Fruit fly (Drosophila melanogaster) ovary, adult (tissue): ENCODE data around the gene naz.

ENCODE experiments used
- CG17801 ChIP-seq: fragments of 200-800 bp; optimal IDR thresholded peaks from 2 replicates; lab custom pipeline; 2019; ENCODE audit warnings: missing biosample characterization, mild to moderate bottlenecking, missing genetic modification characterization, moderate library complexity; ENCODE audit not compliant: partially characterized antibody

naz gene

DNA sequence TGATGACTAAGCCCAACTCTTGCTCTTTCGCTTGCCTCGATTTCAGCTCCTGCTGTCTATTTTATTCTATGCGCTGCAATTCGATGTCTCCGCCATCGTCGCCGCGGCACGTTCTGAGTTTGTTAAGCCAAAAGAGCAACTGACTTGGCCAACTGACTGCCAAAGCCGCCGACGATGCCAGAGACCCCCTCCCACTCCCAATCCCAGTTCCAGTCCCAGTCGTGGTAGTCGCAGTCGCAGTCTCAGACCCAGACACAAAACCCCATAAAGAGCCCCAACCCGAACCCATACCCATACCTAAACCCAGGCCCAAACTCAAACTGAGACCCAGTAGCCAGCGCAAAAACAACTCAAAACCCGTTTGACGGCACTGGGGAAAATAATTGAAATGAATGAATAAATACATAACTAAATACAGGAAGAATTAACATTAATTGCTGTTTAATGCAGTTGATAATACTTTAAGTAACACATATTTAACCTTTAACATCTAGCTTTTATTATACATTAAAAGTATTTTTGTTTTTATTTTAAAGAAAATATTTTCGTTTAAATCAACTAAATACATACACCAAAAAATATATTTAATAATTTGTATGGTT lies 17.9 kb downstream of the naz start:
- TF ChIP-seq CG17801 = no peak

DNA sequence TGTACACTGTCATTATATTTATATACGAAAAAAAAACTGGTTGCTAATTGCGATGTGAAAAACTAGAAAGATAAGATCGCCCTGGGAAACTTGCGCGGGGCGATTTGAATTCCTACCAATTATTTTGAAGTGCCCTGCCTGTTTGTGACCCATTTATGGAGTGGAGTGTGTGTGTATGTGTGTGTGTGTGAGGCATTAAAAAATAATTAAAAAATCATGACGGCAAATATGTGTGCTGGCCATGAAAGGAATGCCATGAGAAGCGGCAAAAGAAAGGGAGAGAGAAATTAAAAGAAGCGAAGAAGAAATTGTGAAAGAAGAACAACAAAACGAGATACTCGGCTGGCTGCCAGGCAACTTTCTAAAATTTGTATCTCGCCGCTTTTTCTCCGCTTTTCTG lies 18.8 kb downstream of the naz start:
- no peak for TF ChIP-seq CG17801

DNA sequence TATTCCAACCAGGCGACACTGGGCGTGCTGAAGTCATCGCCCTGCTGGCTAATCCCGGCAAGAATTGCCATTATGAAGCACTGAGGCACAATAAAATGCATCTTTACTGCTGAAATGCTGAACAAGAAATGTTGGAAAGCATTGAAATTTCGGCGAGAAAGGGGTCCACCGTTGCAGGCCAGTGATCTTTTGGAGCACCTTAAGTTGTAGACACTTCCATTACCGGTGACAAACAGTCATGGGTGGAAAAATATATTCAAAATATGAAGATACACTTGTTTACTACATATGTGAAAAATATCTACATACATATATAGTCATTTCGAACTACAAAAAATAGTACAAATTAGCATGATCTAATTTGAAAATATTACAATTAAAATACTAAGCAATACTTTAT lies 26.0 kb downstream of the naz start, which contains the start of gene CG7126:
CG7126 (minus strand) TSS at position 101 of the 400 bp plus-strand sequence.
- no peak for TF ChIP-seq CG17801

DNA sequence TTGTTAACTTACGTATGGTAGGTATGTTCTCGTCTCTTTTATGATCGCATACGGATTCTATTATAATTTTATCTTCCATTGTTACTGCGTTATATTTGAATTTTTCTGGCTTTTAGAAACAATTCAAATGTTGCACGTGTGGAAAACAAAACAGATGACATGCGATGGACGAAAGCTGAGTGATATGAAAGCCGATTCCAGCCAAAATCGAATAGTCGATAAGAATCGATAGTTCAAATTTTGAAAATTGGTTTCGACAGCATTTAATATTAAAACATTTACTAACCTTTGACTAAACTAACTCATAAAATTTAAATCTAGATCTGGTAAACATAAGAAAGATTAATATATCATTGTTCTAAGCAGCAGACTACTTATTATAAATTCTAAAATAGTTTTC lies 27.2 kb downstream of the naz start, which contains the start of gene Polr1E:
Polr1E (minus strand) TSS at position 160 of the 400 bp plus-strand sequence.
- no peak for TF ChIP-seq CG17801

DNA sequence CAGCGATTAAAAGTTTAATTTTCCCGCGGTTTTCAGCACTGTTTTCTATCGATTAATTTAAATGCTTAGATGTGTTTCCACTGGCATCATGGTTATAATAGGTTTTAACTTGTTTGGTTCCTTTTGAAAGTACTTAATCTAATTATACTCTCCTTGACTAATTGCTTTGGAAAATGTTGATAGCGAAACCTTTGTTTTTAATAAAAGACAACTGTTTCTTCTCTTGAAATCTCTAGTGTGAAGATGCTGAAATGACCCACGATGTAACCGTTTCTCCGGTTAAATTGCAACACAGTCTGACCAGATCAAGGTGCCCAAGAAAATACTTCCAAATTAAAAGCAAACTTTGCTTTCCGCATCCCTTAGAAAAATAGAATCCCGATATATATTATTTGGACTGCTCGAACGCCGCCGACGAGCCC lies 29.8 kb downstream of the naz start, which contains the start of gene Dlc90F:
Dlc90F (plus strand) TSS at position 330 of the 422 bp plus-strand sequence.
- TF ChIP-seq CG17801 = no peak

DNA sequence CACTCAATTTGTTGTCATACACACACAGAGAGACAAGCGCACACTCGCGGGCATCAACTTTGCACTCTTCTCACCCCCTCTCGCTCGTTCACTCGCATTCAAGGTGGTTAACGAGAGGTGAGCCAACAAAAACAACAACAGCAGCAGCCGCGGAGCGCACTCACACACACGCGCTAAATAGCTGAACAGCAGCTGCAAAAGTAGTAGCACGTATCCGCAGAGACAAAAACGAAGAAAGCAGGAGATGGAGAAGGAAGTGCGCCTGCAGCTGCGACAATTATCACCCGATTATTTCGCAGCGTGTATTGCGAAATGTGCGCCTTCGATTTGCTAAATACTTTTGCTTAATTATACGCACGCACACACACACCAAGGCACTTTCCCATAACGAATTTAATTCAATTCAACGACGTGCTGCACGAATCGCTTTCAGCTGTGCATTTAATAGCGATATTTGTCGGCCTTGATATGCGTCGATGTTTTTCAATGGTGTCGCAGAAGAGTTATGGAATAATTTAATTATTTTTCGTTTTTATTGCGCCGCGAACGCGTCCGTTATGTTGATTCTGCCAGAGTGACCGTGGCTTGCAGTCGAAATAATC lies 30.3 kb downstream of the naz start:
- TF ChIP-seq CG17801 = no peak

DNA sequence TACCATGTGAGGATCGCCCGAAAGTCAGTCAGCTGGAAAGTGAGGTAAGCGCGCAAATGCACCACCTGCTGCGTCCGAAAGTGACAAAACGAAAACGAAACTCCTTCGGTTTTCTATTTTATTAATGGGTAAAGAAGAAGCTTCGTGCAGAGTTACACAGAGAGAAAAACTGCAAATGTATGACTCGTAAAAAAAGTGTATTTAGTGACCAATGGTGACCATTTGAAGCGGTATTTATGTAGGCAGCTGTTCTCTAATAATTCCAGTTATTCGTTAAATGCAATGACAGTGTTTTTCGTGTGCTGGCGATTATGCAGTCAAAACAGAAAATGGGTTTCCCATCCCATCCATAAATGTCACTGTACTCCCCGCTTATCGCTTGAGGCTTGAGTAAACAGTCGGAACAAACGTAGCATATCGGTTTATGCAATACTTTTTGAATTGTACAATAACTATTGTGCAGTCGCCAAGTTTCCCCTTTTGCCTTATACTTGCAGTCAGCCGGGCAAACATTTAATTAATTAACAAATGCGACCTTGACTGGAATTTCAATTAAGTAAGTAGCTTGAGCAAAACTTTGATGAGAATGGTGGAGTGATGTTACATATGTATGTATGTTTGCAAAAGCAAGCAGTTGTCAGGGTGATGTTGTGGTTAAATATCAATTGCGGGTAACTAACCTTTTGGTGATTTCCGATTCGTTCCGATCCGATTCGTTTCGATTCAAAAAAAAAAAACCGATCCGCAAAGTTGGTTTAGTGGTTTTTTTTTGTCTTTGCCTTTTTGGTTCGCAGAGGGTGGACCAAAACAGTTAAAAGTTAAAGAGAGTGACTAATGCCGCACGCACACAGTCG lies 31.1 kb downstream of the naz start:
- no peak for TF ChIP-seq CG17801

DNA sequence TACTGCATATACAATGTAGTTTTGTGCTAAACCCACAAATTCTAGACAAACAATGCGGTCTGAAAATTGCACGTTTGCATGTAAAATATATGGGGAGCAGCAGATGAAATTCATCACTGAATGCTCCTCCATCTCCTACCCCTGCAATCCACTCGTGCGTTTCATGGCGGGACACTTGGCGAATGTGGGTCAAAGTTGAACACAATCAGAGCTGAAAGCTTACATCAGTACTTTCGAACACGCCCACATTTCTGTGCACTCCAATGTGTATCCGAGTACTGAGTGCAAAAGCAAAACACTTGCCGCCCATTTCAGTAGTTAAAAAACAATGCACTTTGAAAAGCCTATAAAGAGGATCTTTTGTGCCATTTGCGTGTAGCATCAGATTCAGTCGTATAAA lies 32.0 kb downstream of the naz start:
- no peak for TF ChIP-seq CG17801

DNA sequence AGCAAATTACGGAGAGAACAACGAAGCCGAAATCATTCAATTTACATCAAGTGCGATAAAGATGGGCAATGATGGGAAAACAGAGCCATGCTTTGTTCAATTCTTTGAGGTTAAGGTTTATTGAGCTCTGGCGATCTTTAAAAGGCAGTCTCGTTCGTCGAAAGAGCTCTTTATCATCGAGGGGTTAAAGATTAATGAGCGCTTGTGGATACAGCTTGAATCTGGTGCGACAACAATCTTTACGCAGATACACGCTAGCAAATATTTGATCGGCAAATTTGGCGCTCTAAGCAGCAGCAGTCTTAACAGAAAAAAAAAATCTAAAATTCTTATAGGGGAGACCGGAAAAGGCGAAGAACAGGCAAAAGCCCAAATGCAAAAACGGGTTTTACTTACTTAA lies 32.7 kb downstream of the naz start:
- TF ChIP-seq CG17801 = no peak

DNA sequence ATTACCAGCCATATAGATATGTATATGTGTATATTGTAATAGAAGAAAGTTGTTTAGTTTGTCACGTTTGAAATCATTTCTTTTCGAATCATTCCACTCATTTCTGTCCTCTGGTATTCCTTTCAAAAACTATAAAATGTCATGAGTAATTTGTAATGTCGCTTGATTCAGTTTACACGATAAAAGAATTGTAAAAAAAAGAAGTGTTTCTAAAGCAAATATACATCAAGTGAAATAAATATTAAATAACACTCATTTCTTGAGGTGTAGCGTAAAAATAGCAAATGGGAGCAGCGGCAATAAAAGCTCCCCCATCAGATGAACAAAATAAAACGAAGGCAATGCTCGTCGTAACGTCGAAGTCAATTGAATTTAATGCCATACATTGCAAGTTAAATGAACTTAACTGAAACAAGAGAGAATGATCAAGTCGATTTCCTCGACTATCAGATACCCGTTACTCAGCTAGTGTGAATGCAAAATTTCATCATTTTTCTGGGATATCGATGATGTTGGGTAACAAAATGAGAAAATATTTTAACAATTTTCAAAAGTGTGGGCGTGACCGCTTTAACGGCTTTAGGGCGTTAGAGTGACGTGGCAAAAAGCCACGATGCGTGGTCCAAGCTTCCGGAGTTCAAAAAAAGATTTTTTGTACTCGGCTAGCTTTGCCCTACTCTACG lies 33.3 kb downstream of the naz start:
- TF ChIP-seq CG17801 = no peak

DNA sequence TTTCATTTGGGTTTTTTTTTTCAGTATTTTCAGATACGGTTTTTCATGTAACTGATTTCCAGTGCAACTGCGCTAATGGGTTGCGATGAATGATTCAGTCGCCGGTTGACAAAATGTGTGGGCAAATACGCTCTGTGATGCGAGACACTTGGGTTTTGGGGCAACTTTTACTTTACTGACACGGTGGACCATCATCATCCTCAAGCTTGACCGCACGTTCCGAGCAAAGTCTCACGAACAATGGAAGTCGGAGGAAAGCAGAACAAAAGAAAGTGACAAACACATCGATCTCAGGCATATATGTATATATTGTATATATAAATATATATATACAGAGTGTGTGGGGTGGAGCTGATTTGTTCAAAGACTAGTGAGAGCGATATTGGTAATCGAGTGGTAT lies 34.3 kb downstream of the naz start:
- TF ChIP-seq CG17801 = no peak

DNA sequence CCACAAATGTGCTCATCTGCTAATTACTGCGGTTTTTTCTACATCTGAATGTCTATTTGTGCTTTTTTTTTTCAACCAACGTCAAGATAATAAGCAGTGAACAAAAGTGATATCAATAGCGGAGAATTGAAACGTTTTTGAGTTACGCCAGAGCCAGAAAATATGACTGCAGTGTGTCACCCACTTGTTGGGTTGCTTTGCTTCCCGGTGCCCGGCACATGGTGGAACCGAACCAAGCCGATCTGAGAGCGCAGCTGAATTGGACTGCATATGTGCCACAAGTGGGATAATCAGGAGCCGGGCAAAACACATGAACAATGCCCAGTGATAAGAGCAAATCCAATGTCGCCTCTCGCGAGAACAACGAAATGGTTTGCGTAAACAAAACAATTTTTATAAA lies 36.4 kb downstream of the naz start:
- no peak for TF ChIP-seq CG17801

DNA sequence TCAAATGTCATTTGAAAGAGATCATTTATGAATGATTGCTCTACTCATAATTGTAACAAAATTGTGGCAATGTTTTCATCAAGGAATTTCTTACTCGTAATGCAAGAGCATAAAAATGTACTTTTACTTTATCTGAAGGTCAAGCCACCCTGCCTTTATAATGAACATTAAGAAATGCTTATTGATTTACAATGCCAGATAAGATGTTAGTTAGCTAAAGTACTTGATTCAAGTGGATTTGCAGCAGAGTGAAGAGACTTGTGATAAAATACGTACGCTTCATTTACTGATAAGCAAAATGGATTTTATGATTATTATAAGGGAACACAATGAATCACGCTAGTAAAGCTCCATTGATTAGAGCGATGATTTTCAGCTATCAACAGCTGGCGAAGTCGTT lies 36.9 kb downstream of the naz start:
- no peak for TF ChIP-seq CG17801

DNA sequence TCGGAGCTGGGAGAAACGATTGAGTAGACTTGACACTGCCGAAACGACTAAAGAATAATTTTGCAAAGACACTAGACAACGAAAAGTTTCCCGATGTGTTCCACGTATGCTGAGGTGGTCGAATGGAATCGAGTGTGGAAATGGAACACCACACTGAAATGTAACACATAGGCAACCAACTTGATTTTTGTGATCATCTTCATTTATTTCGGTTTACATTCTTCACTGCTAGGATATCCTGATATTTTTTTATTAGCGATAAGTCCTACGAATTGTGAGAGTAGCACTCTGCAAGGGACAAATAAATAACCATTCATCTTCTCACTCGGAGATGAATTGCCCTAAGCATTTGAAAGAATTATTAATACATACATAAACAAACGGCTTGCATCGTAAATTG lies 40.1 kb downstream of the naz start, which contains the start of gene CG7131:
CG7131 (minus strand) TSS at position 101 of the 400 bp plus-strand sequence.
- no peak for TF ChIP-seq CG17801

DNA sequence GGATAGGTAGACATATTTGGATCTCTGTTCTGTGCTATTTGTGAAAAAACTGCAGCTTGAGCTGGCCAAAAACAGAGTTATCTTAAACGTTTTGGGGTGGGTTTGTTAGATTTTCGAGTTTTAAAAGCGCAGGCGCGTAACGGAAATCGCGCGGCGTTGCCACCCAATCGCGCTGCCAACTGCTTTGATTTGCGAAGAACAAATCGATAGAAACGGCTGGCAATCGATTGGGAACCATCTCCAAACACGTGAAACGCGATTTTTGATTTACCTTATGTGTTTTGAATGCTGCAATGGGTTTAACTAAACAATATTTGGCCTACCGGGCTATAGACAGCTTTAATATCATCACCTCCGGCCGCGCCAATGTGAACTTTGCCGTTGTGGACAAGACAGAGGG lies 45.3 kb downstream of the naz start, which contains the start of the genes CG14312 and CG8064:
CG14312 (minus strand) TSS at position 88 of the 400 bp plus-strand sequence.
CG8064 (plus strand) TSS at position 220 of the 400 bp plus-strand sequence.
- TF ChIP-seq CG17801 = no peak

DNA sequence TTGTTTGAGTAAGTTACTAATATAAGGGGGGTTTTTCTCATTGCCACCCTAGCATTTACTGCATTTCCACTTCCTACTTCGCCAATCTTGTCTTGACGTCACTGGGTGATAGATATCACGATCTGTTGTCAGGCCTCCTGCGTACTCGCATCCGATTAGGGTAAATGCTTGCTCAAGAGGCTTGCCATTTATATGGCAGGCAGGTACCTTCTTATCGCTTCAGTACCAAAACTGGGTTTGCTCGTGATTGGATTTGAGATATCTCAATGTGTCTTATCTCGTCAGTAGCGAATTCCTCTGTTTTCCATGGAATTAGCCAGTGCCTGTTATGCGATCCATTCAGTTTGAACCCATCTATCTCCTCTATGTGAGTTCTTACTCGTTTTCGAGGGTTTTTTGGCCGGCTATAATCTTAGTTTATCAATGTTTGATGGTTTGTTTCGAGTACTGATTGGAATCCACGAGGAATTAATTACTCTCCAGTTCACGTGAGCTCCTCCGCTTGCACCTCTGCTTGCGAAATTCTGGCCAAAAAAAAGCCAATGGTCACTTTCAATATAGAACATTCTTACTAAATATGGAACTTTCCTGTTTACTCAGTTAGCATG lies 47.8 kb downstream of the naz start:
- no peak for TF ChIP-seq CG17801
